Fruit fly (Drosophila melanogaster) whole organism, prepupa: Measurements from ENCODE around the gene Frq1.

Experiments used
- Blimp-1 ChIP-seq: fragments of 200-800 bp; sonication (Bioruptor generic); optimal IDR thresholded peaks from 3 replicates; lab custom pipeline; 2017; ENCODE audit warnings: missing biosample characterization, missing genetic modification characterization, mild to moderate bottlenecking, moderate library complexity, missing genetic modification reagents
- CG10669 ChIP-seq: fragments of 200-800 bp; sonication (Bioruptor generic); optimal IDR thresholded peaks from 3 replicates; lab custom pipeline; 2018; ENCODE audit warnings: missing biosample characterization, mild to moderate bottlenecking, missing genetic modification characterization, moderate library complexity
- CG15336 ChIP-seq: fragments of 200-800 bp; sonication (Bioruptor generic); IDR thresholded peaks from 2 replicates; pipeline ENCODE4 v1.3.6; 2022; ENCODE audit warnings: missing biosample characterization, missing genetic modification characterization
- CG1621 ChIP-seq: fragments of 200-800 bp; sonication (Bioruptor generic); optimal IDR thresholded peaks from 3 replicates; lab custom pipeline; 2018; ENCODE audit warnings: missing biosample characterization, mild to moderate bottlenecking, missing genetic modification characterization
- CG16779 ChIP-seq: fragments of 200-800 bp; sonication (Bioruptor generic); optimal IDR thresholded peaks from 3 replicates; lab custom pipeline; 2017; ENCODE audit warnings: missing biosample characterization, mild to moderate bottlenecking, missing genetic modification characterization
- CG3032 ChIP-seq: fragments of 200-800 bp; optimal IDR thresholded peaks from 2 replicates; lab custom pipeline; 2019; ENCODE audit warnings: missing biosample characterization, mild to moderate bottlenecking, missing genetic modification characterization, moderate library complexity
- CG31627 ChIP-seq: fragments of 200-800 bp; sonication (Bioruptor generic); optimal IDR thresholded peaks from 3 replicates; lab custom pipeline; 2016; ENCODE audit warnings: missing biosample characterization, missing genetic modification characterization
- CG32006 ChIP-seq: fragments of 200-800 bp; sonication (Bioruptor generic); optimal IDR thresholded peaks from 3 replicates; lab custom pipeline; 2017; ENCODE audit warnings: missing biosample characterization, mild to moderate bottlenecking, missing genetic modification characterization
- CG34406 ChIP-seq: fragments of 200-800 bp; sonication (Bioruptor generic); optimal IDR thresholded peaks from 3 replicates; lab custom pipeline; 2016; ENCODE audit warnings: missing biosample characterization, missing genetic modification characterization
- CG4318 ChIP-seq: fragments of 200-800 bp; sonication (Bioruptor generic); optimal IDR thresholded peaks from 3 replicates; lab custom pipeline; 2017; ENCODE audit warnings: missing biosample characterization, mild to moderate bottlenecking, missing genetic modification characterization
- CG6163 ChIP-seq: fragments of 200-800 bp; sonication (Bioruptor generic); IDR thresholded peaks from 3 replicates; pipeline ENCODE4 v1.3.6; 2022; ENCODE audit warnings: missing biosample characterization, missing genetic modification characterization
- CG6276 ChIP-seq: fragments of 200-800 bp; sonication (Bioruptor generic); optimal IDR thresholded peaks from 2 replicates; lab custom pipeline; 2017; ENCODE audit warnings: missing biosample characterization, mild to moderate bottlenecking, missing genetic modification characterization
- CG6792 ChIP-seq: fragments of 200-800 bp; sonication (Bioruptor generic); optimal IDR thresholded peaks from 3 replicates; lab custom pipeline; 2016; ENCODE audit warnings: missing biosample characterization, missing genetic modification characterization
- CG6808 ChIP-seq: fragments of 200-800 bp; sonication (Bioruptor generic); optimal IDR thresholded peaks from 3 replicates; lab custom pipeline; 2017; ENCODE audit warnings: missing biosample characterization, missing genetic modification characterization, mild to moderate bottlenecking, moderate library complexity, missing genetic modification reagents
- CG6854 ChIP-seq: fragments of 200-800 bp; sonication (Bioruptor generic); optimal IDR thresholded peaks from 2 replicates; lab custom pipeline; 2017; ENCODE audit warnings: missing biosample characterization, mild to moderate bottlenecking, missing genetic modification characterization
- CG8119 ChIP-seq: fragments of 200-800 bp; sonication (Bioruptor generic); IDR thresholded peaks from 3 replicates; pipeline ENCODE4 v1.3.6; 2022; ENCODE audit warnings: missing biosample characterization, missing genetic modification characterization
- CG8319 ChIP-seq: fragments of 200-800 bp; sonication (Bioruptor generic); optimal IDR thresholded peaks from 3 replicates; lab custom pipeline; 2016; ENCODE audit warnings: missing biosample characterization, missing genetic modification characterization
- CG8632 ChIP-seq: fragments of 200-800 bp; sonication (Bioruptor generic); optimal IDR thresholded peaks from 3 replicates; lab custom pipeline; 2016; ENCODE audit warnings: missing biosample characterization, missing genetic modification characterization
- Eip78C ChIP-seq: fragments of 200-800 bp; sonication (Bioruptor generic); peaks from one replicate; lab custom pipeline; 2016; ENCODE audit warnings: missing biosample characterization, missing genetic modification characterization
- Gug ChIP-seq: fragments of 200-800 bp; sonication (Bioruptor generic); IDR thresholded peaks from 2 replicates; pipeline ENCODE4 v1.3.6; 2022; ENCODE audit warnings: missing biosample characterization, missing genetic modification characterization
- Hr38 ChIP-seq: sonication (Bioruptor generic); optimal IDR thresholded peaks from 2 replicates; lab custom pipeline; 2016; ENCODE audit warnings: missing biosample characterization, missing genetic modification characterization
- Hr39 ChIP-seq: fragments of 200-800 bp; sonication (Bioruptor generic); optimal IDR thresholded peaks from 2 replicates; lab custom pipeline; 2016; ENCODE audit warnings: missing biosample characterization, missing genetic modification characterization
- Lpt ChIP-seq: fragments of 200-800 bp; sonication (Bioruptor generic); optimal IDR thresholded peaks from 3 replicates; lab custom pipeline; 2016; ENCODE audit warnings: missing biosample characterization, missing genetic modification characterization
- Met ChIP-seq: fragments of 200-800 bp; sonication (Bioruptor generic); optimal IDR thresholded peaks from 3 replicates; lab custom pipeline; 2016; ENCODE audit warnings: missing biosample characterization, missing genetic modification characterization
- OdsH ChIP-seq: fragments of 200-800 bp; sonication (Bioruptor generic); optimal IDR thresholded peaks from 3 replicates; lab custom pipeline; 2016; ENCODE audit warnings: missing biosample characterization, missing genetic modification characterization
- Smox ChIP-seq: fragments of 200-800 bp; sonication (Bioruptor generic); optimal IDR thresholded peaks from 3 replicates; lab custom pipeline; 2016; ENCODE audit warnings: missing biosample characterization, missing genetic modification characterization
- Sox102F ChIP-seq: fragments of 200-800 bp; sonication (Bioruptor generic); optimal IDR thresholded peaks from 2 replicates; lab custom pipeline; 2016; ENCODE audit warnings: missing biosample characterization, mild to moderate bottlenecking, missing genetic modification characterization
- Sox15 ChIP-seq: fragments of 200-800 bp; sonication (Bioruptor generic); optimal IDR thresholded peaks from 3 replicates; lab custom pipeline; 2016; ENCODE audit warnings: missing biosample characterization, missing genetic modification characterization
- achi ChIP-seq: fragments of 200-800 bp; sonication (Bioruptor generic); optimal IDR thresholded peaks from 3 replicates; lab custom pipeline; 2016; ENCODE audit warnings: missing biosample characterization, missing genetic modification characterization
- acj6 ChIP-seq: fragments of 200-800 bp; sonication (Bioruptor generic); optimal IDR thresholded peaks from 3 replicates; lab custom pipeline; 2016; ENCODE audit warnings: missing biosample characterization, missing genetic modification characterization
- dsx ChIP-seq: fragments of 200-800 bp; optimal IDR thresholded peaks from 3 replicates; lab custom pipeline; 2019; ENCODE audit warnings: missing biosample characterization, mild to moderate bottlenecking, missing genetic modification characterization, moderate library complexity; ENCODE audit not compliant: poor library complexity, severe bottlenecking
- esn ChIP-seq: fragments of 200-800 bp; sonication (Bioruptor generic); optimal IDR thresholded peaks from 2 replicates; lab custom pipeline; 2016; ENCODE audit warnings: missing biosample characterization, mild to moderate bottlenecking, missing genetic modification characterization, moderate library complexity
- fkh ChIP-seq: fragments of 200-800 bp; sonication (Bioruptor generic); optimal IDR thresholded peaks from 3 replicates; lab custom pipeline; 2017; ENCODE audit warnings: missing biosample characterization, mild to moderate bottlenecking, missing genetic modification characterization, moderate library complexity
- lz ChIP-seq: fragments of 200-800 bp; sonication (Bioruptor generic); optimal IDR thresholded peaks from 3 replicates; lab custom pipeline; 2016; ENCODE audit warnings: missing biosample characterization, missing genetic modification characterization
- net ChIP-seq: fragments of 200-800 bp; sonication (Bioruptor generic); optimal IDR thresholded peaks from 3 replicates; lab custom pipeline; 2016; ENCODE audit warnings: missing biosample characterization, missing genetic modification characterization
- pdm3 ChIP-seq: fragments of 200-800 bp; sonication (Bioruptor generic); optimal IDR thresholded peaks from 3 replicates; lab custom pipeline; 2016; ENCODE audit warnings: missing biosample characterization, missing genetic modification characterization
- salr ChIP-seq, 2 experiments: fragments of 200-800 bp; sonication (Bioruptor generic); optimal IDR thresholded peaks; 3 replicates each; lab custom pipeline; 2016 to 2018; ENCODE audit warnings: missing biosample characterization in 2 of 2, missing genetic modification characterization in 2 of 2, mild to moderate bottlenecking in 1 of 2
- spab ChIP-seq: fragments of 200-800 bp; sonication (Bioruptor generic); optimal IDR thresholded peaks from 2 replicates; lab custom pipeline; 2017; ENCODE audit warnings: missing biosample characterization, mild to moderate bottlenecking, missing genetic modification characterization, missing genetic modification reagents
- svp ChIP-seq: fragments of 200-800 bp; sonication (Bioruptor generic); peaks from one replicate; lab custom pipeline; 2016; ENCODE audit warnings: missing biosample characterization, missing genetic modification characterization

The Frq1 gene

dm6 chrX:18116811-18117383 lies 38.3 kb upstream of the Frq1 start, which contains the start of gene wupA:
wupA (minus strand) TSS chrX:18116922.
- TF ChIP-seq CG6276 (GFP tag; lab: Kevin White, UChicago) (no peak), Sox15 (no peak), CG16779 (tag; lab: Kevin White, UChicago) (no peak), salr (GFP tag; optimal IDR thresholded peaks at IDR 0.05; lab: Kevin White, UChicago) (no peak), Met (GFP tag; lab: Kevin White, UChicago) (no peak), achi (GFP tag; lab: Kevin White, UChicago) (no peak), Gug (no peak), Hr39 (GFP tag; lab: Kevin White, UChicago) (no peak), spab (no peak), net (GFP tag; lab: Kevin White, UChicago) (no peak), fkh (GFP tag; lab: Kevin White, UChicago) (no peak), CG8319 (GFP tag; lab: Kevin White, UChicago) (no peak), CG15336 (GFP tag; lab: Robert Waterston, UW) (no peak)

- TF ChIP-seq CG31627 (GFP tag; lab: Kevin White, UChicago) (no peak), CG32006 (GFP tag; lab: Kevin White, UChicago) (no peak), pdm3 (GFP tag; lab: Kevin White, UChicago) (no peak), CG1621 (no peak)
These were observed 36.6 kb upstream of the Frq1 start for dm6 chrX:18118519-18118918.

DNA sequence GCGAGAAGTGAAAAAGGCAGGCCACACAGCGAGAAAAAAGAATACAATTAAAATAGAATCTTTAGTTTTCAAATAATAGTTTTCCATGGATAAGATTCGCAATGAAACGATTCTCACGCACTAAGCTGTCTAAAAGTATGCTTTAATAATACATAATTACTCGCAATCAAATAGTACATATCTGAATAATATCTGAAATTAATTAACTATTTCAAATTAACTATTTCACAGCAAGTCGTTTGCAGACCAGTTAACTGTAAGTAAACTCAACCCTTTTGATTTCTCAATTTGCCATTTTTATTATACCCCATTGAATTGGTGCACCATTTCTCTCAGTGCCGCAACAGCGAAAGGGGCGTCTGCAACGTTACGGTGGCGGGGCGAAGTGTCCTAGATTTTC lies 29.6 kb upstream of the Frq1 start:
- TF ChIP-seq esn (GFP tag; lab: Kevin White, UChicago) = no peak
- 0 out of 3 replicates have a peak, but pooled peaks have one; percentile 13 for TF ChIP-seq CG8119

DNA sequence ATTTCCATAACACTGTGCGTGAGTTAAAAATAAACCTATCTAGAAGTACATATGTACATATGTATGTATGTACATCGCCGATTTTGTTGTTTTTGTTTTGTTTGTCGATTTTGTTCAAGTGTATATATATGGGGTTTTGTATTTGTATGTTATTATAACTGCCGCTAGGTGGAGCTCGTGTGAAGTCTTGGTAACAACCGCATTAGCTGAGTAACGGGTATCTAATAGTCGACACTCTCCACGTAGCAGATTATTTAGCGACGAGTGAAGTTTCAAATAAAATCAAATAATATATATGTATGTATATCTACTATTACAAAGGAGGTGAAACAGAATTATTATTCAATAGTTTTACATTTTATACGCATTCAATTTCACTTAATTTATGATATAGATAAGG lies 25.9 kb upstream of the Frq1 start:
- TF ChIP-seq svp (no peak), CG16779 (tag; lab: Kevin White, UChicago) (no peak), CG6808 (no peak), CG3032 (no peak), CG1621 (no peak), net (GFP tag; lab: Kevin White, UChicago) (no peak), Lpt (GFP tag; lab: Kevin White, UChicago) (no peak), acj6 (GFP tag; lab: Kevin White, UChicago) (no peak), Hr38 (no peak), CG8319 (GFP tag; lab: Kevin White, UChicago) (no peak), CG15336 (GFP tag; lab: Robert Waterston, UW) (no peak), salr (GFP tag; optimal IDR thresholded peaks at IDR 0.05; lab: Kevin White, UChicago) (no peak), achi (GFP tag; lab: Kevin White, UChicago) (no peak), Met (GFP tag; lab: Kevin White, UChicago) (no peak), pdm3 (GFP tag; lab: Kevin White, UChicago) (no peak), Eip78C (no peak)
- TF ChIP-seq, all 60 proteins: peak for 0

DNA sequence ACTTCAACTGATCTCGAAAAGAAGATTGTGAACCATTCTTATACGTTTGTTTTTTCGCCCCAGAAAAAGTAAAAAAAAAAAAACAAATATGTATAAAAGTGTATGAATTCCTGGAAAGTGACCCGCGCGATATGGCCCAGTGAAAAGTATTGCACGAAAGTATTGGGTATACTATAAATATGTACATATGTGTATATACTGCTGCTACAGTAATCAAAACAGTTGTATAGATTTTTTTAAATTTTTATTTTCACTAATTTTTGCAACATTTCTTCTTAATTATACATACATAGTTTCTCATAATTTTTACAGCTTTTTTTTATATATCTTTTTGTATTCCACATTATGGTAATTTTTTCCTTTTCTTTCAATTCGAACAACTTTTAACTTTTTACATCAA lies 25.0 kb upstream of the Frq1 start, which contains the start of gene CG43133:
Gene CG43133 (minus strand): TSS at position 11 of the 400 bp plus-strand sequence.
- TF ChIP-seq CG8632 (no peak), Eip78C (peak; percentile 54), spab (no peak), dsx (GFP tag; lab: Kevin White, UChicago) (no peak), Sox15 (no peak), svp (peak; percentile 88), CG6808 (no peak), CG4318 (GFP tag; lab: Kevin White, UChicago) (no peak), pdm3 (GFP tag; lab: Kevin White, UChicago) (no peak)

DNA sequence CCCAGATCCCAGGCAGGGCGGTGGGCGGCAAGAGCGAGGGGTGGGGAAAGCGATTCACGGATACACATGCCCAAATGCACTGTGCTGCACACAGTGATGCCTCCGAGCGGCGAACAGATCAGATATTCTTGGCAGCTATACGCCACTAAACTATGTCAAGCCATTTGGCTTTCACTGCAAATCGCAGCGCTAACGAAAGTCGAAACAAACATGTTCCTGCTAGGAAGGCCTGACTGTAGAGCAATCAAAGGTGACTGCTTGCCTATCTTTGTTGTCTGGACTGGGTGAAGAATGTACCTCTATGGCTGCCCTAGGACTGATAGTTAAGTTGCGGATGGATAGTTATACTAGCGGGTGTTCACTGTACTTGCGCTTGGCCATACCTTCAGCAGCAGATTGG lies 19.1 kb upstream of the Frq1 start:
- no peak for TF ChIP-seq CG10669 (GFP tag; lab: Kevin White, UChicago)
- TF ChIP-seq OdsH (GFP tag; lab: Kevin White, UChicago) = peak; percentile 43
- TF ChIP-seq CG1621 = no peak
- TF ChIP-seq Blimp-1 (GFP tag; lab: Kevin White, UChicago) = no peak
- TF ChIP-seq CG34406 (GFP tag; lab: Kevin White, UChicago) = peak; percentile 16
- no peak for TF ChIP-seq Lpt (GFP tag; lab: Kevin White, UChicago)
- peak; percentile 61 for TF ChIP-seq Hr39 (GFP tag; lab: Kevin White, UChicago)
- TF ChIP-seq Sox102F (GFP tag; lab: Kevin White, UChicago) = peak; percentile 17
- TF ChIP-seq Smox = peak; percentile 15
- peak; percentile 26 for TF ChIP-seq CG6792
- TF ChIP-seq Sox15 = peak; percentile 25
- peak; percentile 67 for TF ChIP-seq CG32006 (GFP tag; lab: Kevin White, UChicago)
- peak; percentile 48 for TF ChIP-seq achi (GFP tag; lab: Kevin White, UChicago)
- TF ChIP-seq CG15336 (GFP tag; lab: Robert Waterston, UW) = peak; percentile 65
- TF ChIP-seq lz = peak; percentile 37
- no peak for TF ChIP-seq Hr38
- TF ChIP-seq CG6163 (GFP tag; lab: Robert Waterston, UW) = no peak
- TF ChIP-seq acj6 (GFP tag; lab: Kevin White, UChicago) = peak; percentile 25
- TF ChIP-seq CG4318 (GFP tag; lab: Kevin White, UChicago) = no peak
- no peak for TF ChIP-seq spab
- no peak for TF ChIP-seq CG6854 (GFP tag; lab: Kevin White, UChicago)
